Fruit fly (Drosophila melanogaster) whole organism, prepupa: ENCODE data around the gene CG43051.

Source experiments
- CG11294 ChIP-seq: fragments of 200-800 bp; sonication (Bioruptor generic); IDR thresholded peaks from 2 replicates; pipeline ENCODE4 v1.3.6; 2022; ENCODE audit warnings: missing biosample characterization, missing genetic modification characterization
- CG15336 ChIP-seq: fragments of 200-800 bp; sonication (Bioruptor generic); IDR thresholded peaks from 2 replicates; pipeline ENCODE4 v1.3.6; 2022; ENCODE audit warnings: missing biosample characterization, missing genetic modification characterization
- CG16779 ChIP-seq: fragments of 200-800 bp; sonication (Bioruptor generic); optimal IDR thresholded peaks from 3 replicates; lab custom pipeline; 2017; ENCODE audit warnings: missing biosample characterization, mild to moderate bottlenecking, missing genetic modification characterization
- CG6808 ChIP-seq: fragments of 200-800 bp; sonication (Bioruptor generic); optimal IDR thresholded peaks from 3 replicates; lab custom pipeline; 2017; ENCODE audit warnings: missing biosample characterization, missing genetic modification characterization, mild to moderate bottlenecking, moderate library complexity, missing genetic modification reagents
- Ets21C ChIP-seq: fragments of 200-800 bp; sonication (Bioruptor generic); optimal IDR thresholded peaks from 3 replicates; lab custom pipeline; 2016; ENCODE audit warnings: missing biosample characterization, missing genetic modification characterization
- Hr38 ChIP-seq: sonication (Bioruptor generic); optimal IDR thresholded peaks from 2 replicates; lab custom pipeline; 2016; ENCODE audit warnings: missing biosample characterization, missing genetic modification characterization
- Hr4 ChIP-seq: fragments of 200-800 bp; sonication (Bioruptor generic); optimal IDR thresholded peaks from 3 replicates; lab custom pipeline; 2016; ENCODE audit warnings: missing biosample characterization, missing genetic modification characterization
- Sox14 ChIP-seq: fragments of 200-800 bp; sonication (Bioruptor generic); optimal IDR thresholded peaks from 3 replicates; lab custom pipeline; 2016; ENCODE audit warnings: missing biosample characterization, missing genetic modification characterization
- acj6 ChIP-seq: fragments of 200-800 bp; sonication (Bioruptor generic); optimal IDR thresholded peaks from 3 replicates; lab custom pipeline; 2016; ENCODE audit warnings: missing biosample characterization, missing genetic modification characterization
- dsx ChIP-seq: fragments of 200-800 bp; optimal IDR thresholded peaks from 3 replicates; lab custom pipeline; 2019; ENCODE audit warnings: missing biosample characterization, mild to moderate bottlenecking, missing genetic modification characterization, moderate library complexity; ENCODE audit not compliant: poor library complexity, severe bottlenecking
- esn ChIP-seq: fragments of 200-800 bp; sonication (Bioruptor generic); optimal IDR thresholded peaks from 2 replicates; lab custom pipeline; 2016; ENCODE audit warnings: missing biosample characterization, mild to moderate bottlenecking, missing genetic modification characterization, moderate library complexity
- fd59A ChIP-seq: fragments of 200-800 bp; sonication (Bioruptor generic); optimal IDR thresholded peaks from 2 replicates; lab custom pipeline; 2017; ENCODE audit warnings: missing biosample characterization, mild to moderate bottlenecking, missing genetic modification characterization, missing genetic modification reagents
- fd85E ChIP-seq: fragments of 200-800 bp; sonication (Bioruptor generic); optimal IDR thresholded peaks from 3 replicates; lab custom pipeline; 2016; ENCODE audit warnings: missing biosample characterization, missing genetic modification characterization
- pdm3 ChIP-seq: fragments of 200-800 bp; sonication (Bioruptor generic); optimal IDR thresholded peaks from 3 replicates; lab custom pipeline; 2016; ENCODE audit warnings: missing biosample characterization, missing genetic modification characterization
- salr ChIP-seq, 2 experiments: fragments of 200-800 bp; sonication (Bioruptor generic); optimal IDR thresholded peaks; 3 replicates each; lab custom pipeline; 2016 to 2018; ENCODE audit warnings: missing biosample characterization in 2 of 2, missing genetic modification characterization in 2 of 2, mild to moderate bottlenecking in 1 of 2

Gene CG43051

DNA sequence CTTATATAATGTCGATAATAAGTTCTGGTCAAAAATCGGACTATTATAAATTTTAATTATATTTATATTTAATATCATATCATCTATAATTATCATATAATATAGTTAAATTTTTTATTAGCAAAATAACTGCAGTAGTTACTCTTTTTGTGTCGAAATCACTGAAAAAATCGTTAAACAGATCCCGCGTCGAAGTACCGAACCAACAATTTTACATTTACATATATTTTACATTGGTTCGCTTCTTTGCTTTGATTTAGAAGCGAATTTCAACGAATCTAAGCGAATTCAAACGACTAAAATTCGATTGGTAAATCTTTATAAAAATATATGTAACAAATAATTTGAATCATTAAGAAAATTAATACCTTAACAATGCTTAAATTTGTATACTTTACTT, 39.2 kb downstream of the CG43051 start:
- no peak for TF ChIP-seq esn (GFP tag; lab: Kevin White, UChicago)
- TF ChIP-seq fd59A (GFP tag; lab: Kevin White, UChicago): no peak
- TF ChIP-seq dsx (GFP tag; lab: Kevin White, UChicago): no peak
- no peak for TF ChIP-seq pdm3 (GFP tag; lab: Kevin White, UChicago)
- no peak for TF ChIP-seq CG6808 (GFP tag; lab: Kevin White, UChicago)
- no peak for TF ChIP-seq Ets21C (GFP tag; lab: Kevin White, UChicago)
- TF ChIP-seq salr (GFP tag; optimal IDR thresholded peaks at IDR 0.05; lab: Kevin White, UChicago): no peak

DNA sequence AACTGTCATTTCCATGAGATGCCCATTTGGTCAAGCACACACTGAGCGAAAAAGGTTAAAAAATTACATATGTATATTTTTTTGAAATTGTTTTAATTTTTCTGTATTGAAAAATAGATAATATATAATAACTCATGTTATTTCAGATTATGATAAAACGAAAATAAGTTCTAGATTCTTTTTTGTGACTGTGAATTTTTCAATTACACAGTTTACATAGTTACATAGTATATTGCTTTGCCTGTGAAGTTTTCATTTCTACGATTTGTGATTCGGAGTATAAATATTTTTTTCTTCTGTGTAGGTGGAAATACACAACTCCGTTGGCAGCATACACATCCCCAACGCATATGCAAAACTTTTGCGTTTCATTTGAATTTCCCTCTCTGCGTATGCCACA, 40.6 kb downstream of the CG43051 start:
- TF ChIP-seq CG15336: no peak

DNA sequence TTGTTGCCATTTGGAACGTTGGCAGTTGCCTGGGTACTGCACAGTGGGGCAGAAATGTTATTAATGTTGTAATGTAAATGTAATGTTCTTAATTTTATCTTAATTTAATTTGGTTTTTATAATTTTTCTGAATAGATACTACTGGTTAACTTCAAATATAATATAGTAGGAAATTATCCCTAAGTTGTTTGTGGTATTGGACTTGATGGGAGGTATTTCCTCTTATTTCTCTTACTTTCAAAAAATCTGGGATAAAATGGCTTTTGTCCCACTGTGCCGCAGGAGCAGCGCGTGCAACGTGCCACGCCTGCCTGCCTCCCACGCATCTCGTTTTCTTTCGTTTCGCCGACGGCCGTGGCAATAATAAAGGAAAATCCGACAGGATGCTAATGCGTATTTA, 41.2 kb downstream of the CG43051 start:
- no peak for TF ChIP-seq acj6 (GFP tag; lab: Kevin White, UChicago)
- no peak for TF ChIP-seq CG11294 (GFP tag; lab: Robert Waterston, UW)
- TF ChIP-seq Sox14 (GFP tag; lab: Kevin White, UChicago): no peak
- TF ChIP-seq CG16779: no peak
- no peak for TF ChIP-seq fd85E (GFP tag; lab: Kevin White, UChicago)
- no peak for TF ChIP-seq Hr4 (GFP tag; lab: Kevin White, UChicago)
- TF ChIP-seq Hr38: no peak
